In the genomic region with DNA sequence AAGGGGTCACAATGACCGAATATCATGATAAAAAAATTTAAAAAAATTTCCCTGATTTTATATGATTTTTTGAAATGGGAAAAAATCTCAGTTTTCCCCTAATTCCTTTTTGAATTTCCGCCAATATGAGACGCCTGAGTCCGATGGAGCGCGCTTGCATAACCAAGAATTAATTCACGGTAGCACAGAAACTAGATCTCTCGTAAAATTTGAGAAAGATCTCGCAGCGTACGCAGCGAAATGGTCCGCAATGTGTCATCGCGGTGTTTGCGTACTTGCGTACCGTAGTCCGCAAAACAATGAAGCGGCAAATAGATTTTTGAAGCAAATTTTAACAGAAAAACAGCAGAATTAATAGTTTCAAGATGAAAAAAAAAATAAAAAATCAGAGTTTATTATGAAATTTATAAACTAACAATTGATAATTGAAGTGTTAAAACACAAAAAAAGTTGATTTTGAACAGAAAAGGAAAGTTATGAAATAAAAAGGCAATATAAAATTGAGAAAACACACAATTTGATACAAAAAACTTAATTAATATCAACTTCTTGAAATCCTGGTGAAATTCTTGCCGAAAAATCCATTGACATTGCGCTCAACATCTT, we compare ENCODE assay signal across 7 worm cellular contexts.
A peak's percentile ranks its signal among the peaks of the same experiment; 100 is the strongest.
TF ChIP-seq lines count a peak whose summit lies in the region.
"Not testable (repeated sequence)": the region's sequence is repeated elsewhere in the genome, so short reads cannot be mapped to it uniquely, and the experiment has no call there.

No protein-coding gene starts in this region.

TF ChIP-seq in whole organism, L1 larva, 84 proteins besides CTCF, POLR2A, EP300 and RAD21 (continues in another document):
- peak; percentile 38 for TF ChIP-seq dsc-1 (tag; optimal IDR thresholded peaks at IDR 0.05; lab: Kevin White, UChicago)
- peak; percentile 65 for TF ChIP-seq nhr-85 (tag; lab: Kevin White, UChicago)
- peak; percentile 86 for TF ChIP-seq grh-1 (GFP tag; IDR thresholded peaks at IDR 0.05; lab: Robert Waterston, UW)
- TF ChIP-seq isw-1 (GFP tag; IDR thresholded peaks at IDR 0.05; lab: Robert Waterston, UW): peak; percentile 88
- TF ChIP-seq nhr-20 (tag; optimal IDR thresholded peaks at IDR 0.05; lab: Kevin White, UChicago): peak; percentile 48
- peak; percentile 93 for TF ChIP-seq nhr-19 (GFP tag; conservative IDR thresholded peaks at IDR 0.05; lab: Robert Waterston, UW)
- TF ChIP-seq dpl-1 (GFP tag; optimal IDR thresholded peaks at IDR 0.05; lab: Kevin White, UChicago): peak; percentile 42 to 67 (median 48)
- TF ChIP-seq unc-86 (tag; optimal IDR thresholded peaks at IDR 0.05; lab: Kevin White, UChicago): peak; percentile 34
- TF ChIP-seq xbp-1 (tag; optimal IDR thresholded peaks at IDR 0.05; lab: Kevin White, UChicago): peak; percentile 45
- peak; percentile 89 for TF ChIP-seq unc-98 (GFP tag; IDR thresholded peaks at IDR 0.05; lab: Robert Waterston, UW)
- peak; percentile 58 for TF ChIP-seq rnt-1 (tag; optimal IDR thresholded peaks at IDR 0.05; lab: Kevin White, UChicago)
- peak; percentile 81 to 93 for TF ChIP-seq lsy-2 (tag; optimal IDR thresholded peaks at IDR 0.05; lab: Kevin White, UChicago)

TF ChIP-seq in whole organism, L2 larva, 48 proteins besides CTCF, POLR2A, EP300 and RAD21:
- TF ChIP-seq lsy-2 (tag; optimal IDR thresholded peaks at IDR 0.05; lab: Kevin White, UChicago) (peak; percentile 63 to 89), gmeb-1 (tag; optimal IDR thresholded peaks at IDR 0.05; lab: Kevin White, UChicago) (peak; percentile 36)

TF ChIP-seq in whole organism, L3 larva, 47 proteins besides CTCF, POLR2A, EP300 and RAD21:
- TF ChIP-seq lin-15B (tag; optimal IDR thresholded peaks at IDR 0.05; lab: Kevin White, UChicago): peak; percentile 4
TF ChIP-seq in whole organism, L3 larva: peak in this region for 1; not testable (repeated sequence) for 46.

TF ChIP-seq in whole organism, L4 larva, 104 proteins besides CTCF, POLR2A, EP300 and RAD21:
- TF ChIP-seq nhr-42 (GFP tag; IDR thresholded peaks at IDR 0.05; lab: Robert Waterston, UW) (peak; percentile 86), vab-7 (GFP tag; IDR thresholded peaks at IDR 0.05; lab: Robert Waterston, UW) (peak; percentile 63), ceh-20 (GFP tag; IDR thresholded peaks at IDR 0.05; lab: Robert Waterston, UW) (peak; percentile 81; the same call in 1 of the 2 replicates), pha-4 (GFP tag; IDR thresholded peaks at IDR 0.05; lab: Robert Waterston, UW) (peak; percentile 61; the same call in 1 of the 2 replicates), dmd-6 (GFP tag; IDR thresholded peaks at IDR 0.05; lab: Robert Waterston, UW) (peak; percentile 70), ctbp-1 (GFP tag; IDR thresholded peaks at IDR 0.05; lab: Robert Waterston, UW) (peak; percentile 87; the same call in 1 of the 2 replicates), dmd-9 (GFP tag; IDR thresholded peaks at IDR 0.05; lab: Robert Waterston, UW) (0 out of 2 replicates have a peak, but pooled peaks have one; percentile 39), madf-9 (GFP tag; conservative IDR thresholded peaks at IDR 0.05; lab: Robert Waterston, UW) (peak; percentile 33; the same call in 1 of the 2 replicates), lin-29 (GFP tag; IDR thresholded peaks at IDR 0.05; lab: Robert Waterston, UW) (peak; percentile 77; the same call in 1 of the 2 replicates), snpc-1.2 (GFP tag; IDR thresholded peaks at IDR 0.05; lab: Robert Waterston, UW) (peak; percentile 38; the same call in 1 of the 2 replicates), rbr-2 (tag; optimal IDR thresholded peaks at IDR 0.05; lab: Kevin White, UChicago) (peak; percentile 40), ceh-44 (GFP tag; IDR thresholded peaks at IDR 0.05; lab: Robert Waterston, UW) (peak; percentile 39; the same call in 1 of the 2 replicates), lin-38 (GFP tag; IDR thresholded peaks at IDR 0.05; lab: Robert Waterston, UW) (peak; percentile 98), lsy-2 (tag; optimal IDR thresholded peaks at IDR 0.05; lab: Kevin White, UChicago) (peak in 1 of 2 experiments; percentile 0)
- TF ChIP-seq pha-4 (tag; optimal IDR thresholded peaks at IDR 0.05; lab: Kevin White, UChicago): not testable (repeated sequence)
TF ChIP-seq in whole organism, L4 larva: peak in this region for 14; not testable (repeated sequence) for 90.

TF ChIP-seq in whole organism, midembryonic, 9 proteins besides CTCF, POLR2A, EP300 and RAD21:
- 0 out of 2 replicates have a peak, but pooled peaks have one; percentile 38 for TF ChIP-seq flt-1 (GFP tag; IDR thresholded peaks at IDR 0.05; lab: Robert Waterston, UW)

TF ChIP-seq in whole organism, mixed stage, embryonic, 35 proteins besides CTCF, POLR2A, EP300 and RAD21:
- peak; percentile 86 for TF ChIP-seq lsy-2 (tag; optimal IDR thresholded peaks at IDR 0.05; lab: Kevin White, UChicago)

TF ChIP-seq in whole organism, young adult, 124 proteins besides CTCF, POLR2A, EP300 and RAD21:
- peak; percentile 54 for TF ChIP-seq hsf-1 (GFP tag; IDR thresholded peaks at IDR 0.05; lab: Robert Waterston, UW)
- TF ChIP-seq madf-8 (GFP tag; conservative IDR thresholded peaks at IDR 0.05; lab: Robert Waterston, UW): peak; percentile 33; the same call in 1 of the 2 replicates
- peak; percentile 36 for TF ChIP-seq lsl-1 (GFP tag; optimal IDR thresholded peaks at IDR 0.05; lab: Kevin White, UChicago)
- TF ChIP-seq Y67H2A.10 (GFP tag; conservative IDR thresholded peaks at IDR 0.05; lab: Robert Waterston, UW): 0 out of 2 replicates have a peak, but pooled peaks have one; percentile 30
- TF ChIP-seq egl-18 (GFP tag; IDR thresholded peaks at IDR 0.05; lab: Robert Waterston, UW): 0 out of 2 replicates have a peak, but pooled peaks have one; percentile 59
- TF ChIP-seq nfyb-1 (GFP tag; IDR thresholded peaks at IDR 0.05; lab: Robert Waterston, UW): peak; percentile 83
- peak; percentile 57 for TF ChIP-seq lin-54 (GFP tag; optimal IDR thresholded peaks at IDR 0.05; lab: Kevin White, UChicago)
- peak; percentile 6 for TF ChIP-seq attf-5 (GFP tag; optimal IDR thresholded peaks at IDR 0.05; lab: Kevin White, UChicago)
- TF ChIP-seq ceh-91 (GFP tag; IDR thresholded peaks at IDR 0.05; lab: Robert Waterston, UW): peak; percentile 69
- 0 out of 2 replicates have a peak, but pooled peaks have one; percentile 16 for TF ChIP-seq hmg-20 (GFP tag; IDR thresholded peaks at IDR 0.05; lab: Robert Waterston, UW)
- TF ChIP-seq hmg-1.2 (GFP tag; IDR thresholded peaks at IDR 0.05; lab: Robert Waterston, UW): peak; percentile 91
- peak; percentile 72; the same call in 1 of the 2 replicates for TF ChIP-seq D2030.7 (GFP tag; IDR thresholded peaks at IDR 0.05; lab: Robert Waterston, UW)
- TF ChIP-seq F33H1.4 (GFP tag; IDR thresholded peaks at IDR 0.05; lab: Robert Waterston, UW): peak; percentile 60
- TF ChIP-seq ekl-4 (GFP tag; IDR thresholded peaks at IDR 0.05; lab: Robert Waterston, UW): peak; percentile 66; the same call in 1 of the 2 replicates
- TF ChIP-seq mcd-1 (GFP tag; IDR thresholded peaks at IDR 0.05; lab: Robert Waterston, UW): peak; percentile 98
- peak; percentile 67 for TF ChIP-seq C06A6.2 (GFP tag; conservative IDR thresholded peaks at IDR 0.05; lab: Robert Waterston, UW)
- peak; percentile 66 for TF ChIP-seq madf-6 (GFP tag; IDR thresholded peaks at IDR 0.05; lab: Robert Waterston, UW)
- TF ChIP-seq lir-1 (GFP tag; conservative IDR thresholded peaks at IDR 0.05; lab: Robert Waterston, UW): peak; percentile 35; the same call in 1 of the 2 replicates
- peak; percentile 77 for TF ChIP-seq ceh-100 (GFP tag; IDR thresholded peaks at IDR 0.05; lab: Robert Waterston, UW)
- 0 out of 2 replicates have a peak, but pooled peaks have one; percentile 19 for TF ChIP-seq B0019.2 (GFP tag; conservative IDR thresholded peaks at IDR 0.05; lab: Robert Waterston, UW)
- peak; percentile 63; the same call in 1 of the 2 replicates for TF ChIP-seq rcor-1 (GFP tag; IDR thresholded peaks at IDR 0.05; lab: Robert Waterston, UW)
